Fruit fly (Drosophila melanogaster): ENCODE measurements around the gene CG11858.
A peak's percentile ranks its signal among the peaks of the same experiment; 100 is the strongest.

DNA sequence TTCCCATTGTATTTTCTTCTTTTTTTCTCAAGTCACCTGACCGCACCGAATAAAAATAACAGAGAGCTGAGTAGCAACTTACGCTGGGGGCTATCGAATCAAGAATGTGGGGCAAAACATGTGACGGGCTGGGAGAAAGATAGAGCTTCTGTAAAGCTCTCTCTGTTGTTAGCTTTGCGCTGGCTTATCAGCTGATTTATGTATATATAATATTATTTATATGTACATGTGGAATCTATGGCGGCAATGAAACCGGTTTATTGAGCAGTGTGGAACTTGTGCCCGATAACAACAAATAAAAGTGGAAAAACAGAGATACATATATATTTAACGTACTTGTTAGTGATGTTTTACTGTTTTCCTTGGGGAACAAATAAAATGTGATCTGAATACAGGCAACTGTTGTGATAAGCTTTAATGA, 30.3 kb downstream of the CG11858 start, which contains the start of gene CG31098:
- no peak for TF ChIP-seq Dif (GFP tag; optimal IDR thresholded peaks at IDR 0.05; ENCODE audit: partially characterized antibody)
- no peak for TF ChIP-seq usp (GFP tag; optimal IDR thresholded peaks at IDR 0.05)
- no peak for TF ChIP-seq foxo (GFP tag; optimal IDR thresholded peaks at IDR 0.05)
- TF ChIP-seq fru (GFP tag; optimal IDR thresholded peaks at IDR 0.05), result no peak
- TF ChIP-seq h (GFP tag; optimal IDR thresholded peaks at IDR 0.05), result peak; percentile 64
- no peak for TF ChIP-seq Vsx2 (GFP tag; optimal IDR thresholded peaks at IDR 0.05; ENCODE audit: partially characterized antibody)
- no peak for TF ChIP-seq GATAd (GFP tag; optimal IDR thresholded peaks at IDR 0.05)
- no peak for TF ChIP-seq jim (GFP tag; optimal IDR thresholded peaks at IDR 0.05)
- no peak for TF ChIP-seq Myc (optimal IDR thresholded peaks at IDR 0.05)
- TF ChIP-seq pan (optimal IDR thresholded peaks at IDR 0.05), result no peak
- no peak for TF ChIP-seq Hnf4 (GFP tag; optimal IDR thresholded peaks at IDR 0.05)
- no peak for TF ChIP-seq lola (GFP tag; optimal IDR thresholded peaks at IDR 0.05)
